Fruit fly (Drosophila melanogaster) whole organism, embryonic: Measurements from ENCODE around the gene CG6766.

Experiments
- Blimp-1 ChIP-seq: fragments of 200-800 bp; sonication (Bioruptor generic); optimal IDR thresholded peaks from 3 replicates; lab custom pipeline; 2018; ENCODE audit warnings: missing biosample characterization, missing genetic modification characterization, mild to moderate bottlenecking, moderate library complexity, missing genetic modification reagents
- CG10543 ChIP-seq: fragments of 200-800 bp; sonication (Bioruptor generic); optimal IDR thresholded peaks from 3 replicates; lab custom pipeline; 2017; ENCODE audit warnings: missing biosample characterization, mild to moderate bottlenecking, missing genetic modification characterization, moderate library complexity
- CG10654 ChIP-seq: fragments of 200-800 bp; sonication (Bioruptor generic); optimal IDR thresholded peaks from 2 replicates; lab custom pipeline; 2016; ENCODE audit warnings: missing biosample characterization, missing genetic modification characterization
- CG13123 ChIP-seq: fragments of 200-800 bp; sonication (Bioruptor generic); optimal IDR thresholded peaks from 2 replicates; lab custom pipeline; 2016; ENCODE audit warnings: missing biosample characterization, missing genetic modification characterization
- CG1647 ChIP-seq: fragments of 200-800 bp; sonication (Bioruptor generic); optimal IDR thresholded peaks from 3 replicates; lab custom pipeline; 2016; ENCODE audit warnings: missing biosample characterization, missing genetic modification characterization
- CG18476 ChIP-seq: fragments of 200-800 bp; sonication (Bioruptor generic); optimal IDR thresholded peaks from 2 replicates; lab custom pipeline; 2016; ENCODE audit warnings: missing biosample characterization, mild to moderate bottlenecking, missing genetic modification characterization
- CG31441 ChIP-seq: fragments of 200-800 bp; sonication (Bioruptor generic); IDR thresholded peaks from 2 replicates; pipeline ENCODE4 v1.3.6; 2022; ENCODE audit warnings: missing biosample characterization, missing genetic modification characterization
- CG34224 ChIP-seq: fragments of 200-800 bp; sonication (Bioruptor generic); IDR thresholded peaks from 3 replicates; pipeline ENCODE4 v1.3.6; 2022; ENCODE audit warnings: missing biosample characterization, missing genetic modification characterization; ENCODE audit not compliant: partially characterized antibody
- CG42726 ChIP-seq: fragments of 200-800 bp; sonication (Bioruptor generic); IDR thresholded peaks from 2 replicates; pipeline ENCODE4 v1.3.6; 2022; ENCODE audit warnings: missing biosample characterization, missing genetic modification characterization; ENCODE audit not compliant: partially characterized antibody
- CG4282 ChIP-seq: fragments of 200-800 bp; sonication (Bioruptor generic); optimal IDR thresholded peaks from 2 replicates; lab custom pipeline; 2016; ENCODE audit warnings: missing biosample characterization, missing genetic modification characterization
- CG43689 ChIP-seq: fragments of 200-800 bp; sonication (Bioruptor generic); IDR thresholded peaks from 2 replicates; pipeline ENCODE4 v1.3.6; 2022; ENCODE audit warnings: missing biosample characterization, missing genetic modification characterization
- CG4707 ChIP-seq: fragments of 200-800 bp; sonication (Bioruptor generic); optimal IDR thresholded peaks from 2 replicates; lab custom pipeline; 2018; ENCODE audit warnings: missing biosample characterization, mild to moderate bottlenecking, missing genetic modification characterization, moderate library complexity
- CG6689 ChIP-seq: fragments of 200-800 bp; sonication (Bioruptor generic); IDR thresholded peaks from 2 replicates; pipeline ENCODE4 v1.3.6; 2022; ENCODE audit warnings: missing biosample characterization, missing genetic modification characterization
- CG9932 ChIP-seq: fragments of 200-800 bp; sonication (Bioruptor generic); IDR thresholded peaks from 2 replicates; pipeline ENCODE4 v1.3.6; 2022; ENCODE audit warnings: missing biosample characterization, missing genetic modification characterization
- CoRest ChIP-seq: fragments of 200-800 bp; sonication (Bioruptor generic); optimal IDR thresholded peaks from 3 replicates; lab custom pipeline; 2018; ENCODE audit warnings: missing biosample characterization, mild to moderate bottlenecking, missing genetic modification characterization, moderate library complexity
- D ChIP-seq, 2 experiments: fragments of 200-800 bp in 1 of 2; fragments of >200 bp in 1 of 2; sonication (Bioruptor generic) in 1 of 2; optimal IDR thresholded peaks; 2 replicates in 1 of 2; 3 replicates in 1 of 2; lab custom pipeline; 2017; ENCODE audit warnings: mild to moderate bottlenecking in 1 of 2, missing biosample characterization in 1 of 2, missing genetic modification characterization in 1 of 2, missing genetic modification reagents in 1 of 2
- E2f1 ChIP-seq: fragments of 200-800 bp; sonication (Bioruptor generic); IDR thresholded peaks from 2 replicates; pipeline ENCODE4 v1.3.6; 2022; ENCODE audit warnings: missing biosample characterization, missing genetic modification characterization
- Fer2 ChIP-seq: fragments of 200-800 bp; sonication (Bioruptor generic); optimal IDR thresholded peaks from 2 replicates; lab custom pipeline; 2018; ENCODE audit warnings: missing biosample characterization, mild to moderate bottlenecking, missing genetic modification characterization, moderate library complexity
- Fer3 ChIP-seq: fragments of 200-800 bp; sonication (Bioruptor generic); optimal IDR thresholded peaks from 2 replicates; lab custom pipeline; 2018; ENCODE audit warnings: missing biosample characterization, mild to moderate bottlenecking, missing genetic modification characterization, moderate library complexity
- Hand ChIP-seq: fragments of 200-800 bp; sonication (Bioruptor generic); optimal IDR thresholded peaks from 2 replicates; lab custom pipeline; 2017; ENCODE audit warnings: mild to moderate bottlenecking, missing biosample characterization, missing genetic modification reagents, missing genetic modification characterization
- Hmr ChIP-seq: fragments of 200-800 bp; sonication (Bioruptor generic); optimal IDR thresholded peaks from 3 replicates; lab custom pipeline; 2017; ENCODE audit warnings: mild to moderate bottlenecking, missing biosample characterization, missing genetic modification reagents, missing genetic modification characterization
- Jarid2 ChIP-seq: fragments of 200-800 bp; sonication (Bioruptor generic); optimal IDR thresholded peaks from 3 replicates; lab custom pipeline; 2017; ENCODE audit warnings: mild to moderate bottlenecking, missing biosample characterization, missing genetic modification reagents, missing genetic modification characterization
- MTF-1 ChIP-seq: fragments of 200-800 bp; sonication (Bioruptor generic); optimal IDR thresholded peaks from 2 replicates; lab custom pipeline; 2018; ENCODE audit warnings: missing biosample characterization, mild to moderate bottlenecking, missing genetic modification characterization, borderline replicate concordance
- Ptx1 ChIP-seq: fragments of 200-800 bp; sonication (Bioruptor generic); IDR thresholded peaks from 2 replicates; pipeline ENCODE4 v1.3.6; 2022; ENCODE audit warnings: missing biosample characterization, missing genetic modification characterization
- Trl ChIP-seq, 3 experiments: fragments of >200 bp in 2 of 3; fragments of 200-800 bp in 1 of 3; sonication (Bioruptor generic) in 1 of 3; optimal IDR thresholded peaks; 2 replicates in 1 of 3; 3 replicates in 2 of 3; lab custom pipeline; 2016 to 2017; ENCODE audit warnings: missing biosample characterization in 1 of 3, missing genetic modification characterization in 1 of 3
- abd-A ChIP-seq: fragments of 200-800 bp; sonication (Bioruptor generic); optimal IDR thresholded peaks from 3 replicates; lab custom pipeline; 2019; ENCODE audit warnings: missing biosample characterization, mild to moderate bottlenecking, missing genetic modification characterization, moderate library complexity
- amos ChIP-seq: fragments of 200-800 bp; sonication (Bioruptor generic); IDR thresholded peaks from 2 replicates; pipeline ENCODE4 v1.3.6; 2022; ENCODE audit warnings: missing biosample characterization, missing genetic modification characterization; ENCODE audit not compliant: partially characterized antibody
- chinmo ChIP-seq: fragments of 200-800 bp; sonication (Bioruptor generic); IDR thresholded peaks from 4 replicates; pipeline ENCODE4 v1.3.6; 2022; ENCODE audit warnings: missing biosample characterization, missing genetic modification characterization; ENCODE audit not compliant: partially characterized antibody
- cwo ChIP-seq: fragments of 200-800 bp; sonication (Bioruptor generic); optimal IDR thresholded peaks from 3 replicates; lab custom pipeline; 2017; ENCODE audit warnings: missing biosample characterization, missing genetic modification characterization, mild to moderate bottlenecking, moderate library complexity, missing genetic modification reagents
- dm ChIP-seq: fragments of 200-800 bp; sonication (Bioruptor generic); optimal IDR thresholded peaks from 3 replicates; lab custom pipeline; 2016; ENCODE audit warnings: missing biosample characterization, missing genetic modification characterization
- dpn ChIP-seq, 2 experiments: fragments of 200-800 bp; sonication (Bioruptor generic); optimal IDR thresholded peaks; 3 replicates each; lab custom pipeline; 2016; ENCODE audit warnings: missing biosample characterization in 2 of 2, missing genetic modification characterization in 2 of 2
- emc ChIP-seq: fragments of 200-800 bp; sonication (Bioruptor generic); optimal IDR thresholded peaks from 2 replicates; lab custom pipeline; 2016; ENCODE audit warnings: missing biosample characterization, missing genetic modification characterization
- eyg ChIP-seq: fragments of 200-800 bp; sonication (Bioruptor generic); optimal IDR thresholded peaks from 3 replicates; lab custom pipeline; 2016; ENCODE audit warnings: missing biosample characterization, missing genetic modification characterization
- fd96Cb ChIP-seq: fragments of 200-800 bp; sonication (Bioruptor generic); optimal IDR thresholded peaks from 2 replicates; lab custom pipeline; 2018; ENCODE audit warnings: missing biosample characterization, mild to moderate bottlenecking, missing genetic modification characterization, moderate library complexity
- ham ChIP-seq: fragments of 200-800 bp; sonication (Bioruptor generic); IDR thresholded peaks from 2 replicates; pipeline ENCODE4 v1.3.6; 2022; ENCODE audit warnings: missing biosample characterization, missing genetic modification characterization
- klu ChIP-seq: fragments of 200-800 bp; sonication (Bioruptor generic); IDR thresholded peaks from 2 replicates; pipeline ENCODE4 v1.3.6; 2022; ENCODE audit warnings: missing biosample characterization, missing genetic modification characterization
- lov ChIP-seq, 2 experiments: fragments of 200-800 bp in 1 of 2; fragments of >200 bp in 1 of 2; sonication (Bioruptor generic) in 1 of 2; IDR thresholded peaks in 1 of 2; optimal IDR thresholded peaks in 1 of 2; 2 replicates in 1 of 2; 3 replicates in 1 of 2; pipeline versions ENCODE4 v1.3.6 to Lab custom; 2017 to 2022; ENCODE audit warnings: missing biosample characterization in 1 of 2, missing genetic modification characterization in 1 of 2
- nom ChIP-seq: fragments of 200-800 bp; sonication (Bioruptor generic); optimal IDR thresholded peaks from 2 replicates; lab custom pipeline; 2017; ENCODE audit warnings: missing biosample characterization, missing genetic modification characterization, mild to moderate bottlenecking, moderate library complexity, missing genetic modification reagents
- otp ChIP-seq: fragments of 200-800 bp; sonication (Bioruptor generic); IDR thresholded peaks from 3 replicates; pipeline ENCODE4, ENCODE4 v1.3.6; 2022; ENCODE audit warnings: missing biosample characterization, missing genetic modification characterization
- pan ChIP-seq, 4 experiments: fragments of >200 bp in 3 of 4; fragments of 200-800 bp in 1 of 4; sonication (Bioruptor generic) in 1 of 4; optimal IDR thresholded peaks in 3 of 4; IDR thresholded peaks in 1 of 4; 2 replicates each; pipeline versions ENCODE4 v1.3.6 to Lab custom; 2017 to 2022; ENCODE audit warnings: missing biosample characterization in 2 of 4, missing genetic modification characterization in 2 of 4, mixed read lengths in 1 of 4
- phol ChIP-seq: fragments of 200-800 bp; sonication (Bioruptor generic); optimal IDR thresholded peaks from 3 replicates; lab custom pipeline; 2018; ENCODE audit warnings: missing biosample characterization, mild to moderate bottlenecking, missing genetic modification characterization, moderate library complexity
- row ChIP-seq: fragments of 200-800 bp; sonication (Bioruptor generic); IDR thresholded peaks from 3 replicates; pipeline ENCODE4 v1.3.6; 2022; ENCODE audit warnings: missing biosample characterization, missing genetic modification characterization
- slbo ChIP-seq: fragments of 200-800 bp; sonication (Bioruptor generic); IDR thresholded peaks from 2 replicates; pipeline ENCODE4 v1.3.6; 2022; ENCODE audit warnings: missing biosample characterization, missing genetic modification characterization
- ssp ChIP-seq: fragments of 200-800 bp; sonication (Bioruptor generic); IDR thresholded peaks from 2 replicates; pipeline ENCODE4 v1.3.6; 2022; ENCODE audit warnings: missing biosample characterization, missing genetic modification characterization
- stc ChIP-seq: fragments of 200-800 bp; sonication (Bioruptor generic); IDR thresholded peaks from 2 replicates; pipeline ENCODE4 v1.3.6; 2022; ENCODE audit warnings: missing biosample characterization, missing genetic modification characterization
- vvl ChIP-seq: fragments of 200-800 bp; sonication (Bioruptor generic); IDR thresholded peaks from 2 replicates; pipeline ENCODE4 v1.3.6; 2022; ENCODE audit warnings: missing biosample characterization, missing genetic modification characterization
- zen ChIP-seq: fragments of 200-800 bp; sonication (Bioruptor generic); optimal IDR thresholded peaks from 3 replicates; lab custom pipeline; 2018; ENCODE audit warnings: missing biosample characterization, mild to moderate bottlenecking, missing genetic modification characterization, moderate library complexity

The CG6766 gene

dm6 chr2L:12025505-12025904 is 15.0 kb downstream of the CG6766 start (continued):
- no peak for TF ChIP-seq dm (GFP tag; lab: Kevin White, UChicago)
- TF ChIP-seq row (GFP tag; lab: Robert Waterston, UW) = peak; percentile 45; the same call in 1 of the 3 replicates
- TF ChIP-seq CG18476 (GFP tag; lab: Kevin White, UChicago) = no peak
- no peak for TF ChIP-seq Fer2
- no peak for TF ChIP-seq CG4282 (GFP tag; lab: Kevin White, UChicago)
- TF ChIP-seq CG6689 (GFP tag; lab: Robert Waterston, UW) = no peak
- TF ChIP-seq zen (tag; lab: Kevin White, UChicago) = no peak
- peak; percentile 38; the same call in 1 of the 2 replicates for TF ChIP-seq slbo
- peak; percentile 10; the same call in 1 of the 2 replicates for TF ChIP-seq vvl (GFP tag; lab: Robert Waterston, UW)
- no peak for TF ChIP-seq CoRest (tag; lab: Kevin White, UChicago)
- TF ChIP-seq chinmo = peak; percentile 82; the same call in 2 of the 4 replicates
- no peak for TF ChIP-seq fd96Cb (tag; lab: Kevin White, UChicago)
- TF ChIP-seq E2f1 = 0 out of 2 replicates have a peak, but pooled peaks have one; percentile 9
- no peak for TF ChIP-seq dpn (GFP tag; optimal IDR thresholded peaks at IDR 0.05; lab: Kevin White, UChicago)
- no peak for TF ChIP-seq CG34224
- TF ChIP-seq otp = no peak
- TF ChIP-seq abd-A (tag; lab: Kevin White, UChicago) = peak; percentile 50
- no peak for TF ChIP-seq Trl (optimal IDR thresholded peaks at IDR 0.05; lab: Kevin White, UChicago)
- no peak for TF ChIP-seq Trl (GFP tag; optimal IDR thresholded peaks at IDR 0.05; lab: Kevin White, UChicago)
- no peak for TF ChIP-seq cwo (GFP tag; lab: Kevin White, UChicago)
- TF ChIP-seq CG10543 (GFP tag; lab: Kevin White, UChicago) = peak; percentile 44
- TF ChIP-seq CG4707 (GFP tag; lab: Kevin White, UChicago) = no peak
- TF ChIP-seq emc (GFP tag; lab: Kevin White, UChicago) = no peak
- TF ChIP-seq CG9932 (GFP tag; lab: Robert Waterston, UW) = peak; percentile 33; the same call in 1 of the 2 replicates
- TF ChIP-seq stc (GFP tag; lab: Robert Waterston, UW) = no peak
- TF ChIP-seq klu (GFP tag; lab: Robert Waterston, UW) = no peak
- TF ChIP-seq CG1647 (GFP tag; lab: Kevin White, UChicago) = no peak
- no peak for TF ChIP-seq Fer3 (tag; lab: Kevin White, UChicago)
- no peak for TF ChIP-seq Blimp-1 (GFP tag; lab: Kevin White, UChicago)
- TF ChIP-seq Jarid2 (GFP tag; lab: Kevin White, UChicago) = no peak
- TF ChIP-seq MTF-1 (GFP tag; lab: Kevin White, UChicago) = no peak
- TF ChIP-seq ham = no peak
- no peak for TF ChIP-seq CG13123 (GFP tag; lab: Kevin White, UChicago)
- TF ChIP-seq Hmr = peak; percentile 13
- TF ChIP-seq CG43689 (GFP tag; lab: Robert Waterston, UW) = no peak
- no peak for TF ChIP-seq amos (GFP tag; lab: Robert Waterston, UW)
- TF ChIP-seq phol (tag; lab: Kevin White, UChicago) = no peak
- TF ChIP-seq ssp (GFP tag; lab: Robert Waterston, UW) = no peak
- 0 out of 2 replicates have a peak, but pooled peaks have one; percentile 18 for TF ChIP-seq CG31441
- no peak for TF ChIP-seq pan (optimal IDR thresholded peaks at IDR 0.05; lab: Kevin White, UChicago)
- TF ChIP-seq pan (GFP tag; optimal IDR thresholded peaks at IDR 0.05 in 1 of 2, IDR thresholded peaks at IDR 0.05 in 1 of 2) = peak in 1 of 2 experiments; percentile 49
- no peak for TF ChIP-seq eyg (GFP tag; lab: Kevin White, UChicago)
- 0 out of 2 replicates have a peak, but pooled peaks have one; percentile 24 for TF ChIP-seq Ptx1 (GFP tag; lab: Robert Waterston, UW)
- no peak for TF ChIP-seq Hand (GFP tag; lab: Kevin White, UChicago)
- TF ChIP-seq D (optimal IDR thresholded peaks at IDR 0.05; lab: Kevin White, UChicago) = no peak
- TF ChIP-seq D (GFP tag; optimal IDR thresholded peaks at IDR 0.05; lab: Kevin White, UChicago) = no peak
- TF ChIP-seq CG42726 (GFP tag; lab: Robert Waterston, UW) = no peak
- peak; percentile 46 for TF ChIP-seq nom
- TF ChIP-seq CG10654 (GFP tag; lab: Kevin White, UChicago) = no peak
- TF ChIP-seq lov (optimal IDR thresholded peaks at IDR 0.05; lab: Kevin White, UChicago) = no peak
- 0 out of 3 replicates have a peak, but pooled peaks have one; percentile 45 for TF ChIP-seq lov (GFP tag; IDR thresholded peaks at IDR 0.05; lab: Robert Waterston, UW)
